Worm (Caenorhabditis elegans) whole organism, late embryonic: ENCODE results near the gene F23F1.10.

ENCODE experiments used
- C08G9.2 ChIP-seq: sonication (generic microtip); optimal IDR thresholded peaks from 2 replicates; lab custom pipeline; 2016; ENCODE audit warnings: mild to moderate bottlenecking, missing genetic modification characterization, moderate library complexity, missing compliant biosample characterization
- T23F11.4 ChIP-seq: fragments of 200-800 bp; sonication (Bioruptor generic); optimal IDR thresholded peaks from 2 replicates; lab custom pipeline; 2018; ENCODE audit warnings: mild to moderate bottlenecking, missing genetic modification characterization, missing compliant biosample characterization
- ahr-1 ChIP-seq: sonication (generic microtip); optimal IDR thresholded peaks from 2 replicates; lab custom pipeline; 2016; ENCODE audit warnings: missing genetic modification characterization, missing compliant biosample characterization
- ceh-14 ChIP-seq: sonication (generic microtip); optimal IDR thresholded peaks from 2 replicates; lab custom pipeline; 2016; ENCODE audit warnings: missing genotype, missing genetic modification characterization, missing compliant biosample characterization
- ceh-18 ChIP-seq: sonication (generic microtip); optimal IDR thresholded peaks from 2 replicates; lab custom pipeline; 2016; ENCODE audit warnings: missing genetic modification characterization, missing compliant biosample characterization
- ceh-19 ChIP-seq: fragments of 200-800 bp; sonication (Bioruptor generic); optimal IDR thresholded peaks from 2 replicates; lab custom pipeline; 2018; ENCODE audit warnings: mild to moderate bottlenecking, missing genetic modification characterization, missing compliant biosample characterization
- ceh-2 ChIP-seq: sonication (generic microtip); optimal IDR thresholded peaks from 2 replicates; lab custom pipeline; 2016; ENCODE audit warnings: missing genotype, missing genetic modification characterization, missing compliant biosample characterization
- ceh-22 ChIP-seq: sonication (generic microtip); optimal IDR thresholded peaks from 2 replicates; lab custom pipeline; 2017; ENCODE audit warnings: missing biosample characterization, missing genetic modification characterization
- ceh-31 ChIP-seq: sonication (generic microtip); optimal IDR thresholded peaks from 2 replicates; lab custom pipeline; 2016; ENCODE audit warnings: missing genetic modification characterization, missing compliant biosample characterization
- ceh-34 ChIP-seq: sonication (generic microtip); optimal IDR thresholded peaks from 2 replicates; lab custom pipeline; 2016; ENCODE audit warnings: mild to moderate bottlenecking, missing genetic modification characterization, missing compliant biosample characterization
- ceh-45 ChIP-seq: fragments of 200-800 bp; sonication (Bioruptor generic); IDR thresholded peaks from 2 replicates; pipeline ENCODE4 v1.3.6; 2022; ENCODE audit warnings: missing genetic modification reagents, missing genetic modification characterization, missing compliant biosample characterization
- ceh-6 ChIP-seq: fragments of 200-800 bp; sonication (Bioruptor generic); optimal IDR thresholded peaks from 2 replicates; lab custom pipeline; 2018; ENCODE audit warnings: mild to moderate bottlenecking, missing genetic modification characterization, missing compliant biosample characterization
- ceh-9 ChIP-seq: sonication (generic microtip); optimal IDR thresholded peaks from 2 replicates; lab custom pipeline; 2016; ENCODE audit warnings: mild to moderate bottlenecking, missing genetic modification characterization, inconsistent platforms, missing compliant biosample characterization
- che-1 ChIP-seq: sonication (generic microtip); optimal IDR thresholded peaks from 2 replicates; lab custom pipeline; 2016; ENCODE audit warnings: mild to moderate bottlenecking, missing genetic modification characterization, missing compliant biosample characterization
- elt-2 ChIP-seq: sonication (generic microtip); optimal IDR thresholded peaks from 2 replicates; lab custom pipeline; 2016; ENCODE audit warnings: missing genetic modification reagents, missing genetic modification characterization, missing compliant biosample characterization
- elt-4 ChIP-seq: sonication (generic microtip); optimal IDR thresholded peaks from 2 replicates; lab custom pipeline; 2016; ENCODE audit warnings: missing genetic modification characterization, missing compliant biosample characterization
- fax-1 ChIP-seq: sonication (generic microtip); optimal IDR thresholded peaks from 2 replicates; lab custom pipeline; 2016; ENCODE audit warnings: missing genotype, missing genetic modification characterization, missing compliant biosample characterization
- fkh-10 ChIP-seq: fragments of 150-350 bp; optimal IDR thresholded peaks from 2 replicates; lab custom pipeline; 2014; ENCODE audit warnings: missing biosample characterization, missing genetic modification reagents, missing genetic modification characterization
- gmeb-2 ChIP-seq: sonication (generic microtip); optimal IDR thresholded peaks from 2 replicates; lab custom pipeline; 2016; ENCODE audit warnings: missing genetic modification characterization, inconsistent platforms, missing compliant biosample characterization
- hlh-13 ChIP-seq: fragments of 200-800 bp; sonication (Bioruptor generic); optimal IDR thresholded peaks from 2 replicates; lab custom pipeline; 2018; ENCODE audit warnings: mild to moderate bottlenecking, missing genetic modification characterization, missing compliant biosample characterization
- hlh-15 ChIP-seq: sonication (generic microtip); optimal IDR thresholded peaks from 2 replicates; lab custom pipeline; 2016; ENCODE audit warnings: missing genetic modification characterization, missing compliant biosample characterization
- hlh-30 ChIP-seq: sonication (generic microtip); optimal IDR thresholded peaks from 2 replicates; lab custom pipeline; 2017; ENCODE audit warnings: antibody characterized with exemption, missing genetic modification characterization, missing compliant biosample characterization; ENCODE audit not compliant: insufficient read depth
- hlh-8 ChIP-seq: sonication (generic microtip); optimal IDR thresholded peaks from 2 replicates; lab custom pipeline; 2016; ENCODE audit warnings: missing genotype, missing genetic modification characterization, missing compliant biosample characterization
- nfya-1 ChIP-seq: sonication (generic microtip); optimal IDR thresholded peaks from 2 replicates; lab custom pipeline; 2017; ENCODE audit warnings: missing genetic modification characterization, mild to moderate bottlenecking, missing compliant biosample characterization, antibody characterized with exemption, moderate library complexity
- npax-4 ChIP-seq: sonication (generic microtip); optimal IDR thresholded peaks from 2 replicates; lab custom pipeline; 2016; ENCODE audit warnings: missing genetic modification characterization, missing compliant biosample characterization
- pat-9 ChIP-seq: fragments of 200-800 bp; sonication (Bioruptor generic); optimal IDR thresholded peaks from 2 replicates; lab custom pipeline; 2018; ENCODE audit warnings: mild to moderate bottlenecking, missing genetic modification characterization, moderate library complexity, missing compliant biosample characterization
- pax-1 ChIP-seq: fragments of 150-350 bp; optimal IDR thresholded peaks from 2 replicates; lab custom pipeline; 2014; ENCODE audit warnings: missing biosample characterization, missing genetic modification characterization
- pha-4 ChIP-seq: fragments of 150-350 bp; optimal IDR thresholded peaks from 2 replicates; lab custom pipeline; 2018; ENCODE audit warnings: missing biosample characterization, missing genetic modification reagents, missing genetic modification characterization
- pqm-1 ChIP-seq: sonication (generic microtip); optimal IDR thresholded peaks from 2 replicates; lab custom pipeline; 2016; ENCODE audit warnings: missing genetic modification characterization, missing compliant biosample characterization
- pros-1 ChIP-seq: fragments of 150-350 bp; optimal IDR thresholded peaks from 2 replicates; lab custom pipeline; 2014; ENCODE audit warnings: missing biosample characterization, missing genetic modification reagents, missing genetic modification characterization
- sdc-2 ChIP-seq: sonication (generic microtip); optimal IDR thresholded peaks from 2 replicates; lab custom pipeline; 2016; ENCODE audit warnings: missing genotype, missing genetic modification characterization, missing compliant biosample characterization
- sox-2 ChIP-seq: fragments of 200-800 bp; sonication (Bioruptor generic); IDR thresholded peaks from 2 replicates; pipeline ENCODE4 v1.3.6; 2022; ENCODE audit warnings: missing genetic modification reagents, missing genetic modification characterization, missing compliant biosample characterization
- sox-4 ChIP-seq: sonication (generic microtip); optimal IDR thresholded peaks from 2 replicates; lab custom pipeline; 2017; ENCODE audit warnings: mild to moderate bottlenecking, missing genetic modification characterization, inconsistent platforms, missing compliant biosample characterization
- tbx-7 ChIP-seq: sonication (generic microtip); optimal IDR thresholded peaks from 2 replicates; lab custom pipeline; 2016; ENCODE audit warnings: missing genotype, missing genetic modification characterization, missing compliant biosample characterization
- unc-3 ChIP-seq, 2 experiments: fragments of 200-800 bp in 1 of 2; sonication (Bioruptor generic) in 1 of 2; sonication (generic microtip) in 1 of 2; conservative IDR thresholded peaks in 1 of 2; optimal IDR thresholded peaks in 1 of 2; 2 replicates each; pipeline versions ENCODE4 v1.3.6 to Lab custom; 2016 to 2022; ENCODE audit warnings: missing compliant biosample characterization in 2 of 2, missing genetic modification characterization in 2 of 2, missing genetic modification reagents in 1 of 2
- unc-42 ChIP-seq: sonication (generic microtip); optimal IDR thresholded peaks from 2 replicates; lab custom pipeline; 2016; ENCODE audit warnings: missing genotype, missing genetic modification characterization, missing compliant biosample characterization
- unc-55 ChIP-seq: sonication (generic microtip); optimal IDR thresholded peaks from 2 replicates; lab custom pipeline; 2017; ENCODE audit warnings: missing biosample characterization, missing genetic modification reagents, missing genetic modification characterization
- ztf-16 ChIP-seq: sonication (generic microtip); optimal IDR thresholded peaks from 2 replicates; lab custom pipeline; 2017; ENCODE audit warnings: missing genetic modification characterization, missing compliant biosample characterization

Gene F23F1.10

DNA sequence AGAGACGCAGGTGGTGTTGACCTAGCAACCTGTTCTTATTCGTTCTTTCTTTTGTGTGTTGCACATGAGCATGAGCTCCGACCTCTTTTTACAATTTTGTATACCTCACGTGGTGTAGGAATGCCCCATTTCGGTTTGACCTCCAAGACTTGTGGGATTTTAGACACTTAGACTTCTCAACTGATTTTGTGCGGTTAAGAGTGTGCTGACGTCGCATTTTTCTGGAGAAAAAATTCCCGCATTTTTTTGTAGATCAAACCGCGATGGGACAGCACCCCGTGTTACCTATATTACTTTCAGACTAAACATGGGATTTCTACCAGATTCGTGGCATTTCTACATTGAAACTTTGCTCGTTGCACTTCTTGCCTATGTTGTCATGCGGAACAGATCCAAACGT, 9.6 kb upstream of the F23F1.10 start, which contains the start of gene sptl-1:
Gene sptl-1 (plus strand): TSS at position 301 of the 400 bp plus-strand sequence.
- TF ChIP-seq hlh-13 (GFP tag; lab: Kevin White, UChicago): no peak

DNA sequence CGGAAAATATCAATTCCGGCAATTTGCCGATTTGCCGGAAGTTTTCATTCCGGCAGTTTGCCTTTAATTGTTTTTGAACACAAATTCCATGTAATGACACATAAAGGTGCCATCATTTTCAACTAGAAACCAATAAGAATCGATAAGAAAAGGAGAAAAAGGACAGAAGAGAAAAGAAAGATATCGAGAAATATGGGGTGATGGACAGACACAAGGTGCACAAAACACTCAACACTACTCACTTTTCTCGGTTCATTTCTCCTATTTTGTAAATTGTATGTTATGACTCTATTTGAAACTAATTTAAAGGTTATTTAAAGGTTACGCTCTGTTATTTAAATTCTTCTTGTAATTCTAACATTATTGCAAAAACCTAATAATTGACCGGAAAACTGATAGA, 9.1 kb upstream of the F23F1.10 start:
- TF ChIP-seq ceh-6 (no peak), elt-2 (tag; lab: Kevin White, UChicago) (peak; percentile 4)

DNA sequence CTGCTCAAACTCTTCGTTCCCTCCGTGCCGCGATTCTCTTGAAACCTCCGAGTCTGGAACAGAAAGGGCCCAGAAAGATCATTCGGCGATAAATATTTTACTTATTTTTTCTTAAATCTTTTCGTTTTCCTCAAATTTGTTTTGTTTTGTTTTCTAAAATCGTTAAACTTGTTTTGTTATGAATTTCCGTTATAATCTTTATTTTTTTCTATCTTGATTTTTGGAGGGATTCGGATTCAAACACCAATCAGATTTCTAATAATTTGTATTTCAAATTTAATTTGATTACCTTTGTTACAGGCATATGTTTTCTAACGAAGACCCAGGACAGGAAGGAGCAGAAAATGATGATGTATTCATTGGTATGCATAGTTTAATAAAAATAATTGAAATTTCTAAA, 5.5 kb upstream of the F23F1.10 start, which contains the start of gene C23H3.5:
Gene C23H3.5 (plus strand): TSS at position 301 of the 400 bp plus-strand sequence.
- no peak for TF ChIP-seq ceh-22 (tag; lab: Kevin White, UChicago)
- TF ChIP-seq unc-3 (GFP tag; conservative IDR thresholded peaks at IDR 0.05; lab: Robert Waterston, UW): no peak
- no peak for TF ChIP-seq unc-3 (tag; optimal IDR thresholded peaks at IDR 0.05; lab: Kevin White, UChicago)
- no peak for TF ChIP-seq ceh-9 (tag; lab: Kevin White, UChicago)
- no peak for TF ChIP-seq pat-9
- TF ChIP-seq ceh-18 (tag; lab: Kevin White, UChicago): no peak
- TF ChIP-seq ceh-45 (GFP tag; lab: Robert Waterston, UW): no peak
- no peak for TF ChIP-seq tbx-7
- TF ChIP-seq npax-4 (tag; lab: Kevin White, UChicago): no peak
- no peak for TF ChIP-seq ceh-6
- TF ChIP-seq, all 69 proteins: peak for 0

DNA sequence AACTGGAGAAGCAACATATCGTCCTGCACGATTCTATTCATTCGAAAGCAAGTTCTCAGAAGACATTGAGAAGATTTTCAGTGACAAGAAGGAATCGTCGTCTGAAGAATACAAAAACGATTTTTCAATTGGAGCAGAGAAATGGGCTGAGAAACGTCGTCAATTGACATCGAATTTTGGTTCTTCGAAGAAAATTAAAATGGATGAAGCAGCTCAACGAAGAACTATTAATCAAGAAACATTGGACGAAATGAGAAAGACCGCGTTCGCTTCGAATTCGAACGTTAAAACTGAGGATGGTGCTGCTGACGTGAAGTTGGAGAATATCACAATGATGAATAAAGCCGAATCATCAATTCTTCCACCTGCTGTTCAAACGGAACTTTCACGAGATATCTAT, 4.3 kb upstream of the F23F1.10 start, which contains the start of gene rpt-4:
Gene rpt-4 (minus strand): TSS at position 101 of the 400 bp plus-strand sequence.
- no peak for TF ChIP-seq pros-1 (tag; lab: Kevin White, UChicago)

DNA sequence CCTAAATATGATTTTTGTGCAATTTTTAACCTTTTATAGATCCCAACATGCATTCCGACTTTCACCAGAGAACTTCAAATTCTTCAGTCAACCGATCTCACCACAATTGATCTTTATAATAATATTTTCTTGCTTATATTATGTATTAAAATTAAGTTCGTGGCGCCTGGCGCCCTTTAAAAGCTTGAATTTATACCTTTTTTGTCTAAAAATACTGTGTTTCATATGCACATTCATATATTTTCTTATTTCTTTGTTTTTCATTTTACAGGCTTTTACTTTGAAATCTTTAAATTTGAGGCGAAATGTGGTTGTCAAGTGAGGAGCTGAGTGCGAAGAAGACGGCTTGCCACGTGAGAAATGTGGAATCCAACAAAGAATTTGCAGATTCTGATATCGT, 3.0 kb upstream of the F23F1.10 start, which contains the start of gene rpoa-49:
Gene rpoa-49 (plus strand): TSS at position 301 of the 400 bp plus-strand sequence.
- TF ChIP-seq ztf-16: no peak
- TF ChIP-seq ceh-19: no peak
- no peak for TF ChIP-seq pha-4 (tag; lab: Kevin White, UChicago)
- TF ChIP-seq gmeb-2 (tag; lab: Kevin White, UChicago): no peak
- TF ChIP-seq ceh-45 (GFP tag; lab: Robert Waterston, UW): no peak
- TF ChIP-seq ceh-9 (tag; lab: Kevin White, UChicago): no peak
- TF ChIP-seq hlh-15 (tag; lab: Kevin White, UChicago): no peak

DNA sequence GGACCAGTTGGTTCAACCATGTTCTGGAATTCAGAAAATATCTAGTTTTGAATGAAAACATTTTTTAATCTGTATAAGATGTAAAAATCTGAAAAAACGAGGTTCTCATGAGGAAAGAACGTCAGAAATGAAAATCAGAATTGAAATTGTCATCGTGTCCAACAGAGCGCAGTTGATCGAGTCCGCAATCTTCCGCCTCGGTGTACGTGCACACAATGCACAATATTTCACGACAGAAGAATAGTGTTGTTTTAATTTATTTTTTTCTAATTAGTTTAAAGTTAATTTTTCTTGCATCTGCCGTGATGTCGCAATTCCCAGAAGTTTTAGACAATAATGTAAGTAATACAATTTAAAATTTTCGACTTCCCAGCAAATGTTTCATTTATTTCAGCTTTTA, 1.9 kb upstream of the F23F1.10 start, which contains the start of gene nfyc-1:
Gene nfyc-1 (plus strand): TSS at position 268 of the 400 bp plus-strand sequence.
- TF ChIP-seq unc-42 (tag; lab: Kevin White, UChicago): peak; percentile 76
- TF ChIP-seq unc-55: peak; percentile 36
- no peak for TF ChIP-seq fax-1 (tag; lab: Kevin White, UChicago)
- TF ChIP-seq T23F11.4 (GFP tag; lab: Kevin White, UChicago): no peak
- no peak for TF ChIP-seq hlh-8 (tag; lab: Kevin White, UChicago)
- TF ChIP-seq nfya-1: peak; percentile 28
- TF ChIP-seq, all 69 proteins: peak for 3

DNA sequence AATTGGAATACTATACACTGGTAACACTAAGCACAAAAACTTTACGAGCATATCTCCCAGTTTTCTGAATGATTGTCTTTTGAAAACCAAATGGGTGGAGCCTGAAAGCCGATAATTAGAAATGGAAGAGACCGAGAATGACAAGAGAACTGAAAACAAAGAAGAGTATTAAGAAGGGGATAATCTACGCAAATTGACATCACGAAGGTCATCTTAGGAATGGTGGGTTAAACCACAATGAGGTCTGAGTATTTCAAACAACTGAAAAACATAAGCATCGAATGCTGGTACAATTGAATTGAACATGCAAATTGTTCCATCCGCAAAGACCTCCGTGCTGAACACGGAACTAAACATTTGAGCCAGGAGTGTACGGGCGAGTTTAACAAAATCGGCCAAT, 2.3 kb downstream of the F23F1.10 start, which contains the start of gene spp-24:
Gene spp-24 (minus strand): TSS at position 101 of the 400 bp plus-strand sequence.
- TF ChIP-seq ahr-1 (tag; lab: Kevin White, UChicago) (no peak), elt-4 (tag; lab: Kevin White, UChicago) (no peak), ceh-2 (no peak)

DNA sequence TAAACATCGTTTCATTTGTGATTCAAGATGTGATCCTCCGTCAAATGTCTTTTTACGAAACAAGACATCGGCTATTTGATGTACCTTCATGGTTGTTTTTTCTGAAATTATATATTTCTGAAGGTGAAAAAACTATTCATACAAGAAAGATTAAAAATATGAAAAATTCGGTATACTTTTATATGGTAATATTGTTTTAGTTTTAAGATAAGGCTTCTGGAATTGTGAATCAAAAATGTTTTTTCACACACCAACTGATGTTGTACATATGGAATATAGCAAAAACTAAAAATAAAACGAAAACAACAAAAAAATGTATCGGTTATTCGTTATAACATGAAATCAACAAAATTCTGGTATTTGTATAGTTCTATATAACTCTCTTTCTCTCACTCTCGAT, 4.6 kb downstream of the F23F1.10 start, which contains the start of gene F23F1.6:
Gene F23F1.6 (minus strand): TSS at position 101 of the 400 bp plus-strand sequence.
- TF ChIP-seq ceh-19: no peak
- TF ChIP-seq unc-55: no peak
- TF ChIP-seq C08G9.2 (tag; lab: Kevin White, UChicago): no peak
- no peak for TF ChIP-seq che-1 (tag; lab: Kevin White, UChicago)
- TF ChIP-seq sdc-2 (tag; lab: Kevin White, UChicago): no peak
- TF ChIP-seq hlh-30 (tag; lab: Kevin White, UChicago): no peak
- TF ChIP-seq ceh-31 (tag; lab: Kevin White, UChicago): no peak
- TF ChIP-seq ceh-34 (tag; lab: Kevin White, UChicago): no peak
- TF ChIP-seq ztf-16: no peak
- no peak for TF ChIP-seq fkh-10 (GFP tag; lab: Kevin White, UChicago)
- TF ChIP-seq unc-42 (tag; lab: Kevin White, UChicago): no peak
- no peak for TF ChIP-seq sox-4 (tag; lab: Kevin White, UChicago)
- TF ChIP-seq ceh-14 (tag; lab: Kevin White, UChicago): no peak
- TF ChIP-seq pqm-1 (tag; lab: Kevin White, UChicago): no peak
- no peak for TF ChIP-seq sox-2 (GFP tag; lab: Robert Waterston, UW)
- no peak for TF ChIP-seq pax-1 (tag; lab: Kevin White, UChicago)
